Worm (Caenorhabditis elegans) whole organism, midembryonic: ENCODE results near the gene daf-41.
A peak's percentile ranks its signal among the peaks of the same experiment; 100 is the strongest.

Experiments
- T22C8.4 ChIP-seq: fragments of 200-800 bp; sonication (Bioruptor generic); IDR thresholded peaks from 2 replicates; pipeline ENCODE4 v1.3.6; 2022; ENCODE audit warnings: missing genetic modification characterization, missing compliant biosample characterization
- cog-1 ChIP-seq: sonication (generic microtip); optimal IDR thresholded peaks from 2 replicates; lab custom pipeline; 2016; ENCODE audit warnings: missing genetic modification characterization, missing compliant biosample characterization
- klf-2 ChIP-seq: fragments of 200-800 bp; sonication (Bioruptor generic); conservative IDR thresholded peaks from 2 replicates; pipeline ENCODE4 v1.3.6; 2022; ENCODE audit warnings: missing genetic modification reagents, missing genetic modification characterization, missing compliant biosample characterization
- ref-1 ChIP-seq: fragments of 200-800 bp; sonication (Bioruptor generic); conservative IDR thresholded peaks from 2 replicates; pipeline ENCODE4 v1.3.6; 2022; ENCODE audit warnings: missing genetic modification reagents, missing genetic modification characterization, missing compliant biosample characterization

DNA sequence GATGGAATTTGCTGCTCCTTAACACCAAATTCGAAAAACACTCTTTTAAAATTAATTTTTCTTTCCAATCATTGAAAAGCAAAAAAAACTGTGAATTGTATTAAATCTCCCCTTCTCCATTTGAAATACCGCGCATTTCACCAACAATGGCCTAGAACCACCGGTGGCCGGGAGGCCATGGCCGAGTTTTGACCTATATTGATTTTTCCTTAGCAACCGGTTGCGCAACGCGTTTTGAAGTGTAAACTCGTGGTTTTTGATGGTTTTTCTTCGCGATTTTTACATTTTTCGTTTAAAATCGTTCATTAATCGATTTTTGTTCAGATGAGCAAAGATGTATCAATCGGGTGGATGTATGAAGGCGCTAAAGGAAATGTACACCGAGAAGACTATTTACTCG, 33.7 kb upstream of the daf-41 start, which contains the start of gene mog-3:
- TF ChIP-seq klf-2 (GFP tag; lab: Robert Waterston, UW) (peak; percentile 61; the same call in 1 of the 2 replicates), T22C8.4 (GFP tag; lab: Robert Waterston, UW) (peak; percentile 94), cog-1 (no peak), ref-1 (GFP tag; lab: Robert Waterston, UW) (no peak)
